Worm (Caenorhabditis elegans) whole organism, young adult: ENCODE results near the gene C50E3.13.

ENCODE experiments used
- die-1 ChIP-seq: sonication (generic microtip); optimal IDR thresholded peaks from 2 replicates; lab custom pipeline; 2016; ENCODE audit warnings: missing genotype, mild to moderate bottlenecking, missing genetic modification characterization, missing compliant biosample characterization
- egrh-3 ChIP-seq: fragments of 200-800 bp; sonication (Bioruptor generic); IDR thresholded peaks from 2 replicates; pipeline ENCODE4 v1.3.6; 2022; ENCODE audit warnings: missing genetic modification reagents, missing genetic modification characterization, missing compliant biosample characterization
- madf-8 ChIP-seq: fragments of 200-800 bp; sonication (Bioruptor generic); conservative IDR thresholded peaks from 2 replicates; pipeline ENCODE4 v1.3.6; 2022; ENCODE audit warnings: missing genetic modification reagents, missing genetic modification characterization, missing compliant biosample characterization
- mes-4 ChIP-seq: sonication (generic microtip); optimal IDR thresholded peaks from 2 replicates; lab custom pipeline; 2016; ENCODE audit warnings: missing genotype, missing genetic modification characterization, missing compliant biosample characterization
- snpc-4 ChIP-seq, 5 experiments: fragments of 150-350 bp in 1 of 5; sonication (generic microtip) in 4 of 5; optimal IDR thresholded peaks; 2 replicates each; lab custom pipeline; 2014 to 2018; ENCODE audit warnings: missing genetic modification characterization in 5 of 5, missing biosample characterization in 3 of 5, antibody characterized with exemption in 2 of 5, mild to moderate bottlenecking in 2 of 5, missing compliant biosample characterization in 2 of 5, missing genotype in 2 of 5, moderate library complexity in 2 of 5, missing genetic modification reagents in 1 of 5
- sptf-2 ChIP-seq: fragments of 200-800 bp; sonication (Bioruptor generic); optimal IDR thresholded peaks from 2 replicates; lab custom pipeline; 2018; ENCODE audit warnings: mild to moderate bottlenecking, missing genetic modification characterization, missing compliant biosample characterization
- tlf-1 ChIP-seq: fragments of 200-800 bp; sonication (Bioruptor generic); optimal IDR thresholded peaks from 2 replicates; lab custom pipeline; 2018; ENCODE audit warnings: mild to moderate bottlenecking, missing genetic modification characterization, missing compliant biosample characterization
- unc-130 ChIP-seq: sonication (generic microtip); optimal IDR thresholded peaks from 2 replicates; lab custom pipeline; 2016; ENCODE audit warnings: missing genetic modification reagents, missing genetic modification characterization, missing compliant biosample characterization
- xnd-1 ChIP-seq: sonication (generic microtip); optimal IDR thresholded peaks from 2 replicates; lab custom pipeline; 2016; ENCODE audit warnings: missing genotype, missing genetic modification reagents, missing genetic modification characterization, missing compliant biosample characterization
- ztf-6 ChIP-seq: fragments of 200-800 bp; sonication (Bioruptor generic); IDR thresholded peaks from 2 replicates; pipeline ENCODE4 v1.3.6; 2022; ENCODE audit warnings: missing genetic modification reagents, missing genetic modification characterization, missing compliant biosample characterization

DNA sequence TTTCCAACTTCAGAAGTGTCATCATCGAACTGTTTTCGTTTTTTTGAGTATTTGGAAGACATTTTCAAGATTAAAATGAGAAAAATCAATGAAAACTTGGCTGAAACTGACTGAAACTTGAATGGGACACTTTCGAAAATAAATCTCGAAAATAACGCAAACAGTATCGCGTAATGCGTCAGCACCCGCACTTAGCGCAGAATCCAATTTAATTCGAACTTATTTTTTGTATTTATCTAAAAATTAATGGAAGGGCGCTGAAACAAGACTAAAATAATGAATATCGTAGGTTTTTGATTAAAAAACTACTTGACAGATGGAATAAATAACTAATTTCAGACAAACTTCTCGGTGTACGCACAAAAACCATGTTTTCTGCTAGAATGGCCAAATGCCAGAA is 48.5 kb downstream of the C50E3.13 start, which contains the start of the genes snu-66 and ints-9:
- no peak for TF ChIP-seq mes-4 (tag; lab: Kevin White, UChicago)
- TF ChIP-seq madf-8: no peak
- TF ChIP-seq egrh-3 (GFP tag; lab: Robert Waterston, UW): no peak
- TF ChIP-seq unc-130 (GFP tag; lab: Kevin White, UChicago): no peak
- no peak for TF ChIP-seq tlf-1
- TF ChIP-seq ztf-6 (GFP tag; lab: Robert Waterston, UW): no peak
- TF ChIP-seq die-1: no peak
- no peak for TF ChIP-seq snpc-4 (GFP tag; optimal IDR thresholded peaks at IDR 0.05; lab: Kevin White, UChicago)
- peak in 2 of 4 experiments; percentile 34 to 47 for TF ChIP-seq snpc-4 (tag; optimal IDR thresholded peaks at IDR 0.05; lab: Kevin White, UChicago)
- TF ChIP-seq sptf-2 (GFP tag; lab: Kevin White, UChicago): no peak
- TF ChIP-seq xnd-1 (tag; lab: Kevin White, UChicago): no peak
